Comparison of ENCODE assay signal across 5 fruit fly cellular contexts in genomic region chrX:10362557-10363366, dm6.
A peak's percentile ranks its signal among the peaks of the same experiment; 100 is the strongest.
TF ChIP-seq lines count a peak whose summit lies in the region.

No protein-coding gene starts in this region.

- no peak for TF ChIP-seq CTCF in whole organism, embryonic (GFP tag; optimal IDR thresholded peaks at IDR 0.05; lab: Kevin White, UChicago)

TF ChIP-seq in whole organism, adult, 20 proteins besides CTCF, POLR2A, EP300 and RAD21 (continues in another document):
- peak; percentile 82 for TF ChIP-seq bab1 (GFP tag; optimal IDR thresholded peaks at IDR 0.05; lab: Kevin White, UChicago)
- TF ChIP-seq pad (GFP tag; optimal IDR thresholded peaks at IDR 0.05; lab: Kevin White, UChicago): peak; percentile 61
- peak; percentile 18 for TF ChIP-seq CG12768 (GFP tag; optimal IDR thresholded peaks at IDR 0.05; lab: Kevin White, UChicago)
- peak; percentile 43 for TF ChIP-seq CG7045 (GFP tag; optimal IDR thresholded peaks at IDR 0.05; lab: Kevin White, UChicago)
- peak; percentile 40 for TF ChIP-seq ovo (GFP tag; optimal IDR thresholded peaks at IDR 0.05; lab: Kevin White, UChicago)
- peak; percentile 38 for TF ChIP-seq Mnt (GFP tag; optimal IDR thresholded peaks at IDR 0.05; lab: Kevin White, UChicago)
- TF ChIP-seq CG11617 (GFP tag; optimal IDR thresholded peaks at IDR 0.05; lab: Kevin White, UChicago): peak; percentile 81
- TF ChIP-seq Crg-1 (GFP tag; optimal IDR thresholded peaks at IDR 0.05; lab: Kevin White, UChicago): peak; percentile 29
- peak; percentile 34 for TF ChIP-seq CG1620 (GFP tag; optimal IDR thresholded peaks at IDR 0.05; lab: Kevin White, UChicago)
- TF ChIP-seq tj (GFP tag; optimal IDR thresholded peaks at IDR 0.05; lab: Kevin White, UChicago): peak; percentile 84
- TF ChIP-seq Hr96 (GFP tag; optimal IDR thresholded peaks at IDR 0.05; lab: Kevin White, UChicago): peak; percentile 49
- peak; percentile 67 for TF ChIP-seq CG7101 (tag; optimal IDR thresholded peaks at IDR 0.05; lab: Kevin White, UChicago)
- no peak for TF ChIP-seq cnc (optimal IDR thresholded peaks at IDR 0.05; lab: Kevin White, UChicago)
- peak; percentile 25 for TF ChIP-seq Clk (GFP tag; optimal IDR thresholded peaks at IDR 0.05; lab: Kevin White, UChicago)
- TF ChIP-seq CG14711 (tag; optimal IDR thresholded peaks at IDR 0.05; lab: Kevin White, UChicago): peak; percentile 49
- TF ChIP-seq CG33017 (tag; optimal IDR thresholded peaks at IDR 0.05; lab: Kevin White, UChicago): no peak
- TF ChIP-seq toe (GFP tag; optimal IDR thresholded peaks at IDR 0.05; lab: Kevin White, UChicago): no peak
- TF ChIP-seq cic (GFP tag; optimal IDR thresholded peaks at IDR 0.05; lab: Kevin White, UChicago): no peak

TF ChIP-seq in whole organism, embryonic, 481 proteins besides CTCF, POLR2A, EP300 and RAD21 (continues in another document):
- TF ChIP-seq Gsc (GFP tag; IDR thresholded peaks at IDR 0.05; lab: Robert Waterston, UW): no peak
- no peak for TF ChIP-seq cato (GFP tag; optimal IDR thresholded peaks at IDR 0.05; lab: Kevin White, UChicago; ENCODE audit: borderline replicate concordance)
- TF ChIP-seq Antp (GFP tag; optimal IDR thresholded peaks at IDR 0.05; lab: Kevin White, UChicago): no peak
- TF ChIP-seq sug (tag; optimal IDR thresholded peaks at IDR 0.05; lab: Kevin White, UChicago): no peak
- TF ChIP-seq CG3995 (GFP tag; optimal IDR thresholded peaks at IDR 0.05; lab: Kevin White, UChicago): no peak
- TF ChIP-seq CG10565 (GFP tag; optimal IDR thresholded peaks at IDR 0.05; lab: Kevin White, UChicago): peak; percentile 4
- TF ChIP-seq salm (tag; optimal IDR thresholded peaks at IDR 0.05; lab: Kevin White, UChicago): no peak
- peak; percentile 7 for TF ChIP-seq CG17359 (tag; optimal IDR thresholded peaks at IDR 0.05; lab: Kevin White, UChicago)
- TF ChIP-seq sd (tag; optimal IDR thresholded peaks at IDR 0.05; lab: Kevin White, UChicago): no peak
- TF ChIP-seq Dll (GFP tag; IDR thresholded peaks at IDR 0.05; lab: Robert Waterston, UW; ENCODE audit: partially characterized antibody): no peak
- no peak for TF ChIP-seq Dip2 (GFP tag; IDR thresholded peaks at IDR 0.05; lab: Robert Waterston, UW)
- TF ChIP-seq NK7.1 (GFP tag; optimal IDR thresholded peaks at IDR 0.05; lab: Kevin White, UChicago): no peak
- no peak for TF ChIP-seq shn (GFP tag; optimal IDR thresholded peaks at IDR 0.05; lab: Kevin White, UChicago)
- peak; percentile 37 for TF ChIP-seq CG14710 (tag; optimal IDR thresholded peaks at IDR 0.05; lab: Kevin White, UChicago)
- no peak for TF ChIP-seq trem (tag; optimal IDR thresholded peaks at IDR 0.05; lab: Kevin White, UChicago)
- no peak for TF ChIP-seq grn (GFP tag; optimal IDR thresholded peaks at IDR 0.05; lab: Kevin White, UChicago)
- TF ChIP-seq CG2120 (GFP tag; optimal IDR thresholded peaks at IDR 0.05; lab: Kevin White, UChicago): peak; percentile 26
- TF ChIP-seq CG33557 (GFP tag; optimal IDR thresholded peaks at IDR 0.05; lab: Kevin White, UChicago): no peak
- no peak for TF ChIP-seq chn (GFP tag; optimal IDR thresholded peaks at IDR 0.05; lab: Kevin White, UChicago)

TF ChIP-seq in whole organism, prepupa, 60 proteins besides CTCF, POLR2A, EP300 and RAD21 (continues in another document):
- peak; percentile 37 for TF ChIP-seq acj6 (GFP tag; optimal IDR thresholded peaks at IDR 0.05; lab: Kevin White, UChicago)
- TF ChIP-seq CG6808 (GFP tag; optimal IDR thresholded peaks at IDR 0.05; lab: Kevin White, UChicago): no peak
- TF ChIP-seq fd59A (GFP tag; optimal IDR thresholded peaks at IDR 0.05; lab: Kevin White, UChicago): no peak
- TF ChIP-seq spab (GFP tag; optimal IDR thresholded peaks at IDR 0.05; lab: Kevin White, UChicago): no peak
- TF ChIP-seq net (GFP tag; optimal IDR thresholded peaks at IDR 0.05; lab: Kevin White, UChicago): no peak
- peak; percentile 1 for TF ChIP-seq CG7368 (GFP tag; optimal IDR thresholded peaks at IDR 0.05; lab: Kevin White, UChicago)
- peak; percentile 16 for TF ChIP-seq CG10669 (GFP tag; optimal IDR thresholded peaks at IDR 0.05; lab: Kevin White, UChicago)
- no peak for TF ChIP-seq CG4318 (GFP tag; optimal IDR thresholded peaks at IDR 0.05; lab: Kevin White, UChicago)
- peak; percentile 57 for TF ChIP-seq Met (GFP tag; optimal IDR thresholded peaks at IDR 0.05; lab: Kevin White, UChicago)
- TF ChIP-seq CG10631 (GFP tag; optimal IDR thresholded peaks at IDR 0.05; lab: Kevin White, UChicago): peak; percentile 19
- TF ChIP-seq topi (GFP tag; optimal IDR thresholded peaks at IDR 0.05; lab: Kevin White, UChicago): peak; percentile 31
- peak; percentile 23 for TF ChIP-seq CG34406 (GFP tag; optimal IDR thresholded peaks at IDR 0.05; lab: Kevin White, UChicago)
- TF ChIP-seq CG3032 (tag; optimal IDR thresholded peaks at IDR 0.05; lab: Kevin White, UChicago): no peak
- TF ChIP-seq Smox (GFP tag; optimal IDR thresholded peaks at IDR 0.05; lab: Kevin White, UChicago): peak; percentile 47
- no peak for TF ChIP-seq CG11762 (GFP tag; optimal IDR thresholded peaks at IDR 0.05; lab: Kevin White, UChicago; ENCODE audit: insufficient read depth)
- no peak for TF ChIP-seq CG1621 (tag; optimal IDR thresholded peaks at IDR 0.05; lab: Kevin White, UChicago)
- peak; percentile 47 for TF ChIP-seq pdm3 (GFP tag; optimal IDR thresholded peaks at IDR 0.05; lab: Kevin White, UChicago)
- TF ChIP-seq Ets21C (GFP tag; optimal IDR thresholded peaks at IDR 0.05; lab: Kevin White, UChicago): no peak
- no peak for TF ChIP-seq Gug (GFP tag; IDR thresholded peaks at IDR 0.05; lab: Robert Waterston, UW)
- no peak for TF ChIP-seq dsx (GFP tag; optimal IDR thresholded peaks at IDR 0.05; lab: Kevin White, UChicago; ENCODE audit: poor library complexity, severe bottlenecking)

TF ChIP-seq in whole organism, pupa, 21 proteins besides CTCF, POLR2A, EP300 and RAD21:
- TF ChIP-seq Snoo (tag; optimal IDR thresholded peaks at IDR 0.05; lab: Kevin White, UChicago): peak; percentile 19
- TF ChIP-seq gl (tag; optimal IDR thresholded peaks at IDR 0.05; lab: Kevin White, UChicago): no peak
- TF ChIP-seq rn (GFP tag; IDR thresholded peaks at IDR 0.05; lab: Robert Waterston, UW): no peak
- TF ChIP-seq CG12605 (GFP tag; IDR thresholded peaks at IDR 0.05; lab: Robert Waterston, UW): no peak
- peak; percentile 13 for TF ChIP-seq CG8159 (tag; optimal IDR thresholded peaks at IDR 0.05; lab: Kevin White, UChicago)
- no peak for TF ChIP-seq CG32121 (GFP tag; IDR thresholded peaks at IDR 0.05; lab: Robert Waterston, UW)
- TF ChIP-seq CG8301 (tag; optimal IDR thresholded peaks at IDR 0.05; lab: Kevin White, UChicago): no peak
- no peak for TF ChIP-seq CG10348 (GFP tag; IDR thresholded peaks at IDR 0.05; lab: Robert Waterston, UW)
- TF ChIP-seq CG14655 (GFP tag; optimal IDR thresholded peaks at IDR 0.05; lab: Kevin White, UChicago): peak; percentile 7
- no peak for TF ChIP-seq CG34367 (tag; optimal IDR thresholded peaks at IDR 0.05; lab: Kevin White, UChicago)
- TF ChIP-seq CG17806 (tag; optimal IDR thresholded peaks at IDR 0.05; lab: Kevin White, UChicago): no peak
- no peak for TF ChIP-seq fd96Ca (GFP tag; IDR thresholded peaks at IDR 0.05; lab: Robert Waterston, UW)
- TF ChIP-seq EcR (GFP tag; optimal IDR thresholded peaks at IDR 0.05; lab: Kevin White, UChicago): no peak
- TF ChIP-seq Ets98B (GFP tag; IDR thresholded peaks at IDR 0.05; lab: Robert Waterston, UW): no peak
TF ChIP-seq in whole organism, pupa: peak in this region for 3.

TF ChIP-seq in whole organism, wandering third instar larva, 38 proteins besides CTCF, POLR2A, EP300 and RAD21 (continues in another document):
- TF ChIP-seq Vsx2 (GFP tag; optimal IDR thresholded peaks at IDR 0.05; lab: Kevin White, UChicago; ENCODE audit: partially characterized antibody) (no peak), foxo (GFP tag; optimal IDR thresholded peaks at IDR 0.05; lab: Kevin White, UChicago) (peak in 1 of 2 experiments; percentile 69), CG9705 (GFP tag; optimal IDR thresholded peaks at IDR 0.05; lab: Kevin White, UChicago) (no peak), brk (GFP tag; optimal IDR thresholded peaks at IDR 0.05; lab: Kevin White, UChicago) (no peak), N (GFP tag; optimal IDR thresholded peaks at IDR 0.05; lab: Kevin White, UChicago) (no peak), Sp1 (GFP tag; optimal IDR thresholded peaks at IDR 0.05; lab: Kevin White, UChicago) (peak; percentile 51), OdsH (GFP tag; optimal IDR thresholded peaks at IDR 0.05; lab: Kevin White, UChicago) (peak; percentile 33), pan (optimal IDR thresholded peaks at IDR 0.05; lab: Kevin White, UChicago) (no peak), usp (GFP tag; optimal IDR thresholded peaks at IDR 0.05; lab: Kevin White, UChicago) (no peak), GATAd (GFP tag; optimal IDR thresholded peaks at IDR 0.05; lab: Kevin White, UChicago) (no peak), HLH106 (tag; optimal IDR thresholded peaks at IDR 0.05; lab: Kevin White, UChicago) (peak; percentile 29), Jra (GFP tag; optimal IDR thresholded peaks at IDR 0.05; lab: Kevin White, UChicago) (no peak), dmrt93B (GFP tag; optimal IDR thresholded peaks at IDR 0.05; lab: Kevin White, UChicago) (peak; percentile 26), sv (GFP tag; optimal IDR thresholded peaks at IDR 0.05; lab: Kevin White, UChicago) (peak; percentile 37), Mio (GFP tag; optimal IDR thresholded peaks at IDR 0.05; lab: Kevin White, UChicago) (no peak), ey (GFP tag; optimal IDR thresholded peaks at IDR 0.05; lab: Kevin White, UChicago) (peak; percentile 46), sage (GFP tag; optimal IDR thresholded peaks at IDR 0.05; lab: Kevin White, UChicago) (no peak), Myc (optimal IDR thresholded peaks at IDR 0.05; lab: Kevin White, UChicago) (no peak), br (GFP tag; optimal IDR thresholded peaks at IDR 0.05; lab: Kevin White, UChicago) (peak; percentile 49), jim (GFP tag; optimal IDR thresholded peaks at IDR 0.05; lab: Kevin White, UChicago) (no peak), Rel (GFP tag; optimal IDR thresholded peaks at IDR 0.05; lab: Kevin White, UChicago) (no peak), Rel (tag; optimal IDR thresholded peaks at IDR 0.05; lab: Kevin White, UChicago) (no peak), Abd-B (GFP tag; optimal IDR thresholded peaks at IDR 0.05; lab: Kevin White, UChicago) (no peak), rgr (GFP tag; optimal IDR thresholded peaks at IDR 0.05; lab: Kevin White, UChicago) (peak; percentile 54), lola (GFP tag; optimal IDR thresholded peaks at IDR 0.05; lab: Kevin White, UChicago) (no peak), Hnf4 (GFP tag; optimal IDR thresholded peaks at IDR 0.05; lab: Kevin White, UChicago) (no peak), Hr78 (GFP tag; optimal IDR thresholded peaks at IDR 0.05; lab: Kevin White, UChicago) (no peak), psq (GFP tag; optimal IDR thresholded peaks at IDR 0.05; lab: Kevin White, UChicago) (peak; percentile 40), dsf (GFP tag; optimal IDR thresholded peaks at IDR 0.05; lab: Kevin White, UChicago; ENCODE audit: borderline replicate concordance) (no peak), Dfd (GFP tag; optimal IDR thresholded peaks at IDR 0.05; lab: Kevin White, UChicago) (no peak), h (GFP tag; optimal IDR thresholded peaks at IDR 0.05; lab: Kevin White, UChicago) (peak; percentile 62)
